Fruit fly (Drosophila melanogaster): ENCODE measurements around the gene dikar.
A peak's percentile ranks its signal among the peaks of the same experiment; 100 is the strongest.

Gene dikar

dm6 chr3L:6752278-6753096 is 9.5 kb upstream of the dikar start, which contains the start of the genes velo and Sbds (continued):
- TF ChIP-seq Blimp-1 (GFP tag; optimal IDR thresholded peaks at IDR 0.05) (peak; percentile 44), vri (GFP tag; optimal IDR thresholded peaks at IDR 0.05) (no peak), net (GFP tag; optimal IDR thresholded peaks at IDR 0.05) (no peak), CG8632 (GFP tag; optimal IDR thresholded peaks at IDR 0.05) (peak; percentile 35), CG8119 (GFP tag; IDR thresholded peaks at IDR 0.05) (0 out of 3 replicates have a peak, but pooled peaks have one; percentile 46), CG6854 (GFP tag; optimal IDR thresholded peaks at IDR 0.05) (no peak), CG3032 (tag; optimal IDR thresholded peaks at IDR 0.05) (peak; percentile 27), Sox14 (GFP tag; optimal IDR thresholded peaks at IDR 0.05) (peak; percentile 47), acj6 (GFP tag; optimal IDR thresholded peaks at IDR 0.05) (peak; percentile 58), Lpt (GFP tag; optimal IDR thresholded peaks at IDR 0.05) (peak; percentile 13), topi (GFP tag; optimal IDR thresholded peaks at IDR 0.05) (peak; percentile 4), CG11902 (GFP tag; optimal IDR thresholded peaks at IDR 0.05) (no peak), fkh (GFP tag; optimal IDR thresholded peaks at IDR 0.05) (no peak)

- no peak for TF ChIP-seq OdsH (GFP tag; optimal IDR thresholded peaks at IDR 0.05)
- TF ChIP-seq Hr39 (GFP tag; optimal IDR thresholded peaks at IDR 0.05), result no peak
- no peak for TF ChIP-seq salr (GFP tag; optimal IDR thresholded peaks at IDR 0.05)
Measured at dm6 chr3L:6750835-6751234, 7.9 kb upstream of the dikar start.

- TF ChIP-seq pdm3 (GFP tag; optimal IDR thresholded peaks at IDR 0.05), result peak; percentile 35
- TF ChIP-seq CG6808 (GFP tag; optimal IDR thresholded peaks at IDR 0.05), result no peak
- no peak for TF ChIP-seq CG11902 (GFP tag; optimal IDR thresholded peaks at IDR 0.05)
- peak; percentile 32 for TF ChIP-seq Sox102F (GFP tag; optimal IDR thresholded peaks at IDR 0.05)
- TF ChIP-seq Ets96B (tag; optimal IDR thresholded peaks at IDR 0.05), result peak; percentile 33
- no peak for TF ChIP-seq Gug (GFP tag; IDR thresholded peaks at IDR 0.05)
- no peak for TF ChIP-seq CG11762 (GFP tag; optimal IDR thresholded peaks at IDR 0.05; ENCODE audit: insufficient read depth)
- peak; percentile 60 for TF ChIP-seq CG31627 (GFP tag; optimal IDR thresholded peaks at IDR 0.05)
- TF ChIP-seq cyc (GFP tag; optimal IDR thresholded peaks at IDR 0.05), result peak; percentile 55
- no peak for TF ChIP-seq fd59A (GFP tag; optimal IDR thresholded peaks at IDR 0.05)
- TF ChIP-seq Hr39 (GFP tag; optimal IDR thresholded peaks at IDR 0.05), result peak; percentile 58
- TF ChIP-seq CG6276 (GFP tag; optimal IDR thresholded peaks at IDR 0.05), result no peak
- TF ChIP-seq CG34406 (GFP tag; optimal IDR thresholded peaks at IDR 0.05), result no peak
- TF ChIP-seq CG7368 (GFP tag; optimal IDR thresholded peaks at IDR 0.05), result peak; percentile 25
- TF ChIP-seq fd85E (GFP tag; optimal IDR thresholded peaks at IDR 0.05), result no peak
- no peak for TF ChIP-seq Blimp-1 (GFP tag; optimal IDR thresholded peaks at IDR 0.05)
- no peak for TF ChIP-seq Eip93F (GFP tag; optimal IDR thresholded peaks at IDR 0.05)
- TF ChIP-seq dsx (GFP tag; optimal IDR thresholded peaks at IDR 0.05; ENCODE audit: poor library complexity, severe bottlenecking), result peak; percentile 50
- TF ChIP-seq salr (GFP tag; optimal IDR thresholded peaks at IDR 0.05), result no peak
- peak; percentile 9 for TF ChIP-seq CG6854 (GFP tag; optimal IDR thresholded peaks at IDR 0.05)
- TF ChIP-seq lz (GFP tag; optimal IDR thresholded peaks at IDR 0.05), result peak; percentile 60
- TF ChIP-seq Sox14 (GFP tag; optimal IDR thresholded peaks at IDR 0.05), result peak; percentile 63
- TF ChIP-seq CG1621 (tag; optimal IDR thresholded peaks at IDR 0.05), result peak; percentile 46
- peak; percentile 71 for TF ChIP-seq CG6163 (GFP tag; IDR thresholded peaks at IDR 0.05)
- peak; percentile 17 for TF ChIP-seq CG8632 (GFP tag; optimal IDR thresholded peaks at IDR 0.05)
- TF ChIP-seq dac (GFP tag; optimal IDR thresholded peaks at IDR 0.05), result no peak
- TF ChIP-seq CG16779 (tag; optimal IDR thresholded peaks at IDR 0.05), result no peak
- peak; percentile 37 for TF ChIP-seq topi (GFP tag; optimal IDR thresholded peaks at IDR 0.05)
- TF ChIP-seq CG10669 (GFP tag; optimal IDR thresholded peaks at IDR 0.05), result no peak
- no peak for TF ChIP-seq CG4318 (GFP tag; optimal IDR thresholded peaks at IDR 0.05)
- no peak for TF ChIP-seq fkh (GFP tag; optimal IDR thresholded peaks at IDR 0.05)
- no peak for TF ChIP-seq CG15336 (GFP tag; IDR thresholded peaks at IDR 0.05)
- TF ChIP-seq spab (GFP tag; optimal IDR thresholded peaks at IDR 0.05), result no peak
- TF ChIP-seq Ets21C (GFP tag; optimal IDR thresholded peaks at IDR 0.05), result peak; percentile 17
- peak; percentile 81 for TF ChIP-seq Eip78C (GFP tag)
- no peak for TF ChIP-seq CG6792 (GFP tag; optimal IDR thresholded peaks at IDR 0.05)
- peak; percentile 77 for TF ChIP-seq svp (GFP tag)
- no peak for TF ChIP-seq CG8119 (GFP tag; IDR thresholded peaks at IDR 0.05)
- TF ChIP-seq CG11294 (GFP tag; IDR thresholded peaks at IDR 0.05), result no peak
Measured at dm6 chr3L:6747127-6747526, 4.2 kb upstream of the dikar start.
